Worm (Caenorhabditis elegans): ENCODE results near the gene nlp-14.

The nlp-14 gene

ce11 chrX:8926341-8926740, 7.1 kb upstream of the nlp-14 start:
- no peak for TF ChIP-seq T22C8.4 (GFP tag; IDR thresholded peaks at IDR 0.05)

ce11 chrX:8925443-8925842, 6.2 kb upstream of the nlp-14 start:
- TF ChIP-seq cog-1 (tag; optimal IDR thresholded peaks at IDR 0.05), result no peak
- TF ChIP-seq T22C8.4 (GFP tag; IDR thresholded peaks at IDR 0.05), result no peak
- TF ChIP-seq klf-2 (GFP tag; conservative IDR thresholded peaks at IDR 0.05), result peak; percentile 65; the same call in 1 of the 2 replicates
- peak; percentile 55 for TF ChIP-seq ref-1 (GFP tag; conservative IDR thresholded peaks at IDR 0.05)
- no peak; the same call in 1 of the 2 replicates for TF ChIP-seq tab-1 (GFP tag; IDR thresholded peaks at IDR 0.05)
- TF ChIP-seq ztf-23 (GFP tag; IDR thresholded peaks at IDR 0.05), result no peak
- no peak for TF ChIP-seq med-1 (GFP tag; optimal IDR thresholded peaks at IDR 0.05; ENCODE audit: insufficient read depth)
- TF ChIP-seq flt-1 (GFP tag; IDR thresholded peaks at IDR 0.05), result peak; percentile 79
- no peak for TF ChIP-seq ztf-29 (GFP tag; IDR thresholded peaks at IDR 0.05)

- TF ChIP-seq cog-1 (tag; optimal IDR thresholded peaks at IDR 0.05) (no peak), ztf-23 (GFP tag; IDR thresholded peaks at IDR 0.05) (no peak), T22C8.4 (GFP tag; IDR thresholded peaks at IDR 0.05) (no peak), tab-1 (GFP tag; IDR thresholded peaks at IDR 0.05) (no peak), ref-1 (GFP tag; conservative IDR thresholded peaks at IDR 0.05) (no peak), flt-1 (GFP tag; IDR thresholded peaks at IDR 0.05) (no peak), ztf-29 (GFP tag; IDR thresholded peaks at IDR 0.05) (no peak), klf-2 (GFP tag; conservative IDR thresholded peaks at IDR 0.05) (no peak), med-1 (GFP tag; optimal IDR thresholded peaks at IDR 0.05; ENCODE audit: insufficient read depth) (no peak)
Measured at ce11 chrX:8921221-8921620, 2.0 kb upstream of the nlp-14 start.

ce11 chrX:8918792-8919191, 431 bp downstream of the nlp-14 start:
- no peak for TF ChIP-seq cog-1 (tag; optimal IDR thresholded peaks at IDR 0.05)
- no peak for TF ChIP-seq tab-1 (GFP tag; IDR thresholded peaks at IDR 0.05)
- TF ChIP-seq flt-1 (GFP tag; IDR thresholded peaks at IDR 0.05), result no peak
- no peak for TF ChIP-seq ztf-23 (GFP tag; IDR thresholded peaks at IDR 0.05)
- TF ChIP-seq klf-2 (GFP tag; conservative IDR thresholded peaks at IDR 0.05), result no peak
- no peak for TF ChIP-seq T22C8.4 (GFP tag; IDR thresholded peaks at IDR 0.05)
- no peak for TF ChIP-seq ref-1 (GFP tag; conservative IDR thresholded peaks at IDR 0.05)

- TF ChIP-seq cog-1 (tag; optimal IDR thresholded peaks at IDR 0.05), result no peak
- TF ChIP-seq tab-1 (GFP tag; IDR thresholded peaks at IDR 0.05), result no peak
- no peak for TF ChIP-seq ztf-23 (GFP tag; IDR thresholded peaks at IDR 0.05)
- TF ChIP-seq ref-1 (GFP tag; conservative IDR thresholded peaks at IDR 0.05), result no peak
- TF ChIP-seq flt-1 (GFP tag; IDR thresholded peaks at IDR 0.05), result no peak
- TF ChIP-seq med-1 (GFP tag; optimal IDR thresholded peaks at IDR 0.05; ENCODE audit: insufficient read depth), result no peak
- TF ChIP-seq ztf-29 (GFP tag; IDR thresholded peaks at IDR 0.05), result no peak
- TF ChIP-seq klf-2 (GFP tag; conservative IDR thresholded peaks at IDR 0.05), result no peak
- TF ChIP-seq T22C8.4 (GFP tag; IDR thresholded peaks at IDR 0.05), result no peak
Measured at ce11 chrX:8917730-8918129, 1.5 kb downstream of the nlp-14 start.

- TF ChIP-seq tab-1 (GFP tag; IDR thresholded peaks at IDR 0.05) (0 out of 2 replicates have a peak, but pooled peaks have one; percentile 32), flt-1 (GFP tag; IDR thresholded peaks at IDR 0.05) (no peak)
Measured at ce11 chrX:8911077-8911476, 8.1 kb downstream of the nlp-14 start, which contains the start of gene cyn-8. Gene cyn-8 (plus strand): TSS chrX:8911293.

- TF ChIP-seq med-1 (GFP tag; optimal IDR thresholded peaks at IDR 0.05; ENCODE audit: insufficient read depth) (no peak), klf-2 (GFP tag; conservative IDR thresholded peaks at IDR 0.05) (no peak), tab-1 (GFP tag; IDR thresholded peaks at IDR 0.05) (no peak), ztf-23 (GFP tag; IDR thresholded peaks at IDR 0.05) (no peak), ztf-29 (GFP tag; IDR thresholded peaks at IDR 0.05) (no peak)
Measured at ce11 chrX:8905089-8905488, 14.1 kb downstream of the nlp-14 start, which contains the start of gene ensh-1. Gene ensh-1 (plus strand): TSS chrX:8905389.

ce11 chrX:8902920-8903319, 16.3 kb downstream of the nlp-14 start:
- TF ChIP-seq cog-1 (tag; optimal IDR thresholded peaks at IDR 0.05) (no peak), ztf-23 (GFP tag; IDR thresholded peaks at IDR 0.05) (no peak), T22C8.4 (GFP tag; IDR thresholded peaks at IDR 0.05) (no peak), ref-1 (GFP tag; conservative IDR thresholded peaks at IDR 0.05) (no peak), tab-1 (GFP tag; IDR thresholded peaks at IDR 0.05) (no peak), flt-1 (GFP tag; IDR thresholded peaks at IDR 0.05) (no peak), klf-2 (GFP tag; conservative IDR thresholded peaks at IDR 0.05) (no peak), med-1 (GFP tag; optimal IDR thresholded peaks at IDR 0.05; ENCODE audit: insufficient read depth) (no peak), ztf-29 (GFP tag; IDR thresholded peaks at IDR 0.05) (no peak)

ce11 chrX:8892808-8893207, 26.4 kb downstream of the nlp-14 start, which contains the start of gene C13E3.1:
Gene C13E3.1 (plus strand): TSS chrX:8893108.
- TF ChIP-seq T22C8.4 (GFP tag; IDR thresholded peaks at IDR 0.05) (no peak), ref-1 (GFP tag; conservative IDR thresholded peaks at IDR 0.05) (no peak), med-1 (GFP tag; optimal IDR thresholded peaks at IDR 0.05; ENCODE audit: insufficient read depth) (no peak)

- TF ChIP-seq tab-1 (GFP tag; IDR thresholded peaks at IDR 0.05), result no peak
- no peak for TF ChIP-seq flt-1 (GFP tag; IDR thresholded peaks at IDR 0.05)
- no peak for TF ChIP-seq cog-1 (tag; optimal IDR thresholded peaks at IDR 0.05)
- no peak for TF ChIP-seq T22C8.4 (GFP tag; IDR thresholded peaks at IDR 0.05)
Measured at ce11 chrX:8891393-8891953, 27.8 kb downstream of the nlp-14 start.

ce11 chrX:8890251-8890755, 28.9 kb downstream of the nlp-14 start:
- TF ChIP-seq ref-1 (GFP tag; conservative IDR thresholded peaks at IDR 0.05) (no peak), tab-1 (GFP tag; IDR thresholded peaks at IDR 0.05) (no peak)

All from whole organism, midembryonic.